Worm (Caenorhabditis elegans): ENCODE data around the gene VF13D12L.3.

- TF ChIP-seq ama-1 (optimal IDR thresholded peaks at IDR 0.05) (no peak), ama-1 (GFP tag; optimal IDR thresholded peaks at IDR 0.05) (no peak), chd-7 (tag; optimal IDR thresholded peaks at IDR 0.05) (no peak)
Observed at ce11 chrII:11675877-11676473, 29.8 kb upstream of the VF13D12L.3 start, which contains the start of the genes trr-1 and C47D12.2.

Measured in whole organism, young adult.